Worm (Caenorhabditis elegans) whole organism, L2 larva: ENCODE measurements around the gene smg-9.

Experiments
- R02D3.7 ChIP-seq: fragments of 150-350 bp; optimal IDR thresholded peaks from 2 replicates; lab custom pipeline; 2014; ENCODE audit warnings: missing biosample characterization, missing genetic modification characterization
- ama-1 ChIP-seq: fragments of 150-350 bp; optimal IDR thresholded peaks from 2 replicates; lab custom pipeline; 2018; ENCODE audit warnings: inconsistent platforms
- dmd-4 ChIP-seq: sonication (generic microtip); optimal IDR thresholded peaks from 2 replicates; lab custom pipeline; 2017; ENCODE audit warnings: missing biosample characterization, missing genetic modification characterization
- egl-27 ChIP-seq: sonication (generic microtip); optimal IDR thresholded peaks from 3 replicates; lab custom pipeline; 2017; ENCODE audit warnings: missing biosample characterization, missing genetic modification reagents, missing genetic modification characterization
- lin-39 ChIP-seq: fragments of 150-350 bp; optimal IDR thresholded peaks from 2 replicates; lab custom pipeline; 2014; ENCODE audit warnings: missing biosample characterization, missing genetic modification reagents, missing genetic modification characterization
- mab-5 ChIP-seq: fragments of 150-350 bp; optimal IDR thresholded peaks from 2 replicates; lab custom pipeline; 2014; ENCODE audit warnings: missing biosample characterization, missing genetic modification characterization
- nhr-11 ChIP-seq: fragments of 150-350 bp; optimal IDR thresholded peaks from 2 replicates; lab custom pipeline; 2014; ENCODE audit warnings: missing biosample characterization, missing genetic modification characterization
- snpc-4 ChIP-seq: fragments of 150-350 bp; optimal IDR thresholded peaks from 2 replicates; lab custom pipeline; 2014; ENCODE audit warnings: missing biosample characterization, missing genetic modification characterization
- unc-39 ChIP-seq: fragments of 150-350 bp; optimal IDR thresholded peaks from 2 replicates; lab custom pipeline; 2014; ENCODE audit warnings: missing biosample characterization, missing genetic modification characterization
- unc-62 ChIP-seq: fragments of 150-350 bp; optimal IDR thresholded peaks from 2 replicates; lab custom pipeline; 2014; ENCODE audit warnings: missing biosample characterization, missing genetic modification reagents, missing genetic modification characterization
- zag-1 ChIP-seq: fragments of 150-350 bp; optimal IDR thresholded peaks from 2 replicates; lab custom pipeline; 2014; ENCODE audit warnings: missing biosample characterization, missing genetic modification characterization
- ztf-11 ChIP-seq: sonication (generic microtip); optimal IDR thresholded peaks from 2 replicates; lab custom pipeline; 2017; ENCODE audit warnings: missing biosample characterization, missing genetic modification characterization

DNA sequence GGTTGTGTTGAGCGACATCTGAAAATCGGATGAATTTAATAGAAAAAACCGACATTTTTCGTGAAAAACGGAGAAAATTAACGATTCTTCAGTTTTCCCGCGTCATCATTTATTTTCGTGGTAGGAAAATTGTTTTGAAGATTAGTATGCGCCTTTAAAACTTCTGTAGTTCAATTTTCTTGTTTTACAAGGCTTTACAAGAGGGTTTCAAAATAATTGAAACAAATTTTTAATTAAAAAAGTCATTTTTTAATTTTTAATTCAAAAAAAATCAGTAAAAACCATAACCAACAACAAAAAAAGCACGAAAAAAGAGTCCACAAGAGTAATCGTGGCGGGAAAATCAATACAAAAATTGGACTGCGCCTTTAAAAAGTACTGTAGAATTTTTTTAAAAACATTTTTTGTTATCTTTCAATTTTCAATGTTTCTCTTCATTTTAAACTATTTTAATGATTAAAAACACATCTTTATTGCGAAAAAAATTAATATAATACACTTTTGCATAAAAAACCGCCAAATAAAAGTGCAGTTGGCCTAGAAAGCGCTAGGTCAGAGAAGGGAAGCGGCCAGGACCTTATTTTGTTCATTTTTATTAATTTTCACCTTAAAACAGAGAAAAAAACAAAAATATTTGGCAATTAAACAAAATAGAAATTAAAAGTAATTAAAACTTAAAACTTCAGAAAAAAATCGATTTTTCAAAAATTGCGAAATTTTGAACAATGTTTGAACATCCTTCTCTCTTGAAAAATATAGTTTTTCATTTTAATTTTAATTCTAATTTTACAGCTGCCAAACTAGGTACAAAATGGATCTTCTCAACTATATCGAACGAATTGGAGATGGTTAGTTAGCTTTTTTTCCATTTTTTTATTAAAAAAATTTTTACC, 1.5 kb upstream of the smg-9 start, which contains the start of the genes tac-1 and Y54E2A.4:
- TF ChIP-seq zag-1 (tag; lab: Kevin White, UChicago): no peak
- no peak for TF ChIP-seq ama-1
- no peak for TF ChIP-seq unc-39 (tag; lab: Kevin White, UChicago)
- TF ChIP-seq nhr-11: no peak
- TF ChIP-seq unc-62 (GFP tag; lab: Kevin White, UChicago): no peak
- no peak for TF ChIP-seq egl-27
- no peak for TF ChIP-seq lin-39 (tag; lab: Kevin White, UChicago)
- TF ChIP-seq dmd-4 (tag; lab: Kevin White, UChicago): no peak
- TF ChIP-seq mab-5 (tag; lab: Kevin White, UChicago): no peak
- no peak for TF ChIP-seq ztf-11 (tag; lab: Kevin White, UChicago)
- no peak for TF ChIP-seq snpc-4 (tag; lab: Kevin White, UChicago)
- no peak for TF ChIP-seq R02D3.7
